Worm (Caenorhabditis elegans) whole organism, L4 larva: ENCODE data around the gene eif-2Balpha.

Experiments
- R02D3.7 ChIP-seq: fragments of 150-350 bp; sonication (generic microtip); optimal IDR thresholded peaks from 3 replicates; lab custom pipeline; 2014; ENCODE audit warnings: missing biosample characterization, missing genetic modification characterization
- ZK546.5 ChIP-seq, 2 experiments: sonication (generic microtip); optimal IDR thresholded peaks; 2 replicates each; lab custom pipeline; 2017; ENCODE audit warnings: missing biosample characterization in 2 of 2, missing genetic modification characterization in 2 of 2
- aly-2 ChIP-seq: sonication (generic microtip); optimal IDR thresholded peaks from 2 replicates; lab custom pipeline; 2018; ENCODE audit warnings: missing biosample characterization, missing genetic modification characterization
- arid-1 ChIP-seq: fragments of 200-800 bp; sonication (Bioruptor generic); conservative IDR thresholded peaks from 2 replicates; pipeline ENCODE4 v1.3.6; 2022; ENCODE audit warnings: missing genetic modification reagents, missing genetic modification characterization, missing compliant biosample characterization
- dve-1 ChIP-seq: sonication (generic microtip); optimal IDR thresholded peaks from 2 replicates; lab custom pipeline; 2017; ENCODE audit warnings: antibody characterized with exemption, mild to moderate bottlenecking, missing genetic modification characterization, missing compliant biosample characterization; ENCODE audit not compliant: insufficient read depth
- egl-27 ChIP-seq: sonication (generic microtip); optimal IDR thresholded peaks from 3 replicates; lab custom pipeline; 2017; ENCODE audit warnings: missing biosample characterization, missing genetic modification reagents, missing genetic modification characterization
- fkh-10 ChIP-seq: fragments of 150-350 bp; optimal IDR thresholded peaks from 2 replicates; lab custom pipeline; 2014; ENCODE audit warnings: missing biosample characterization, missing genetic modification reagents, missing genetic modification characterization
- lin-15B ChIP-seq: fragments of 150-350 bp; sonication (generic microtip); optimal IDR thresholded peaks from 3 replicates; lab custom pipeline; 2014; ENCODE audit warnings: missing biosample characterization, missing genetic modification characterization
- lir-3 ChIP-seq: sonication (generic microtip); optimal IDR thresholded peaks from 2 replicates; lab custom pipeline; 2016; ENCODE audit warnings: mild to moderate bottlenecking, missing genetic modification characterization, missing compliant biosample characterization
- nhr-41 ChIP-seq: fragments of 200-800 bp; sonication (Bioruptor generic); IDR thresholded peaks from 2 replicates; pipeline ENCODE4 v1.3.6; 2022; ENCODE audit warnings: missing genetic modification reagents, missing genetic modification characterization, missing compliant biosample characterization
- nhr-42 ChIP-seq: fragments of 200-800 bp; sonication (Bioruptor generic); IDR thresholded peaks from 2 replicates; pipeline ENCODE4 v1.3.6; 2022; ENCODE audit warnings: missing genetic modification characterization, missing compliant biosample characterization
- skn-1 ChIP-seq: fragments of 150-350 bp; optimal IDR thresholded peaks from 2 replicates; lab custom pipeline; 2014; ENCODE audit warnings: missing biosample characterization, missing genetic modification characterization
- snpc-4 ChIP-seq: fragments of 150-350 bp; optimal IDR thresholded peaks from 2 replicates; lab custom pipeline; 2014; ENCODE audit warnings: missing biosample characterization, missing genetic modification characterization
- unc-62 ChIP-seq, 3 experiments: fragments of 150-350 bp in 1 of 3; sonication (generic microtip); optimal IDR thresholded peaks in 2 of 3; peaks in 1 of 3; 1 replicate in 1 of 3; 2 replicates in 2 of 3; lab custom pipeline; 2014 to 2017; ENCODE audit warnings: missing biosample characterization in 3 of 3, missing genetic modification characterization in 3 of 3, missing genetic modification reagents in 3 of 3, missing genotype in 1 of 3

DNA sequence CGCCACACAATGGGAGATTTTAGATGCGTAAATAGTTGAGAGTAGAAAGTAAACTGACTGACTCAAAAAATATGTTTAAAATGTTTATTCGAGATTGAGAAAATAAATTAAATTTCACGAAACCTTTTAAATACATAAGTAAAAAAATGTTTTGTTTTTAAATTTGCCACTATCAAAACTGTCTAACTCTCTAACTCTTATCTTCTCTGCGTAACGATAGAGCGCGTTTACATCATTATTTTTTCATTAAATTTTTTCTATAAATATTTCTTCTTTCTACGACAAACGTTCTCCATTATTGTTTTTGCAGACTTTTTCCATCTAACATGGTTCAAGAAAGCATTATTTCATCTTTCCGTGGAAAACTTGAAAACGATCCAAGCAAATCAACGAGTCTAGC lies at the start of gene eif-2Balpha:
- TF ChIP-seq dve-1 (no peak), arid-1 (GFP tag; lab: Robert Waterston, UW) (no peak), lir-3 (tag; lab: Kevin White, UChicago) (no peak), nhr-42 (no peak), unc-62 (GFP tag; optimal IDR thresholded peaks at IDR 0.05 in 1 of 2; lab: Kevin White, UChicago) (no peak), unc-62 (tag; optimal IDR thresholded peaks at IDR 0.05; lab: Kevin White, UChicago) (no peak), R02D3.7 (tag; lab: Kevin White, UChicago) (no peak), aly-2 (tag; lab: Kevin White, UChicago) (no peak), snpc-4 (no peak), nhr-41 (GFP tag; lab: Robert Waterston, UW) (no peak), egl-27 (tag; lab: Kevin White, UChicago) (no peak), ZK546.5 (tag; optimal IDR thresholded peaks at IDR 0.05; lab: Kevin White, UChicago) (no peak), lin-15B (tag; lab: Kevin White, UChicago) (no peak), fkh-10 (GFP tag; lab: Kevin White, UChicago) (no peak), skn-1 (tag; lab: Kevin White, UChicago) (no peak)
